Worm (Caenorhabditis elegans) whole organism, L4 larva: ENCODE data around the gene F55D10.4.

Experiments used
- F26F4.8 ChIP-seq: fragments of 200-800 bp; sonication (Bioruptor generic); conservative IDR thresholded peaks from 2 replicates; pipeline ENCODE4 v1.3.6; 2022; ENCODE audit warnings: missing genetic modification characterization, missing compliant biosample characterization
- F37D6.2 ChIP-seq: sonication (generic microtip); optimal IDR thresholded peaks from 2 replicates; lab custom pipeline; 2016; ENCODE audit warnings: mild to moderate bottlenecking, missing genetic modification characterization, missing compliant biosample characterization
- R02D3.7 ChIP-seq: fragments of 150-350 bp; sonication (generic microtip); optimal IDR thresholded peaks from 3 replicates; lab custom pipeline; 2014; ENCODE audit warnings: missing biosample characterization, missing genetic modification characterization
- T20F7.1 ChIP-seq: fragments of 200-800 bp; sonication (Bioruptor generic); optimal IDR thresholded peaks from 2 replicates; lab custom pipeline; 2018; ENCODE audit warnings: mild to moderate bottlenecking, missing genetic modification characterization, missing compliant biosample characterization
- ZK337.2 ChIP-seq: fragments of 200-800 bp; sonication (Bioruptor generic); IDR thresholded peaks from 2 replicates; pipeline ENCODE4 v1.3.6; 2022; ENCODE audit warnings: missing genetic modification reagents, missing genetic modification characterization, missing compliant biosample characterization
- aha-1 ChIP-seq: fragments of 150-350 bp; peaks from one replicate; lab custom pipeline; 2014; ENCODE audit warnings: missing biosample characterization, missing genetic modification characterization
- ama-1 ChIP-seq: fragments of 150-350 bp; optimal IDR thresholded peaks from 2 replicates; lab custom pipeline; 2014; ENCODE audit warnings: inconsistent platforms, mixed read lengths
- arid-1 ChIP-seq: fragments of 200-800 bp; sonication (Bioruptor generic); conservative IDR thresholded peaks from 2 replicates; pipeline ENCODE4 v1.3.6; 2022; ENCODE audit warnings: missing genetic modification reagents, missing genetic modification characterization, missing compliant biosample characterization
- attf-4 ChIP-seq: sonication (generic microtip); optimal IDR thresholded peaks from 3 replicates; lab custom pipeline; 2017; ENCODE audit warnings: missing biosample characterization, missing genetic modification characterization
- ctbp-1 ChIP-seq: fragments of 200-800 bp; sonication (Bioruptor generic); IDR thresholded peaks from 2 replicates; pipeline ENCODE4 v1.3.6; 2022; ENCODE audit warnings: missing genetic modification reagents, missing genetic modification characterization, missing compliant biosample characterization
- daf-16 ChIP-seq, 3 experiments: sonication (generic microtip); optimal IDR thresholded peaks; 2 replicates each; lab custom pipeline; 2016 to 2017; ENCODE audit warnings: missing genetic modification characterization in 3 of 3, missing genetic modification reagents in 3 of 3, mild to moderate bottlenecking in 2 of 3, missing compliant biosample characterization in 2 of 3, missing biosample characterization in 1 of 3, moderate library complexity in 1 of 3
- daf-8 ChIP-seq: fragments of 200-800 bp; sonication (Bioruptor generic); IDR thresholded peaks from 2 replicates; pipeline ENCODE4 v1.3.6; 2022; ENCODE audit warnings: missing genetic modification characterization, missing compliant biosample characterization
- dmd-6 ChIP-seq: fragments of 200-800 bp; sonication (Bioruptor generic); IDR thresholded peaks from 2 replicates; pipeline ENCODE4 v1.3.6; 2022; ENCODE audit warnings: missing genetic modification reagents, missing genetic modification characterization, missing compliant biosample characterization
- dmd-8 ChIP-seq: fragments of 200-800 bp; sonication (Bioruptor generic); IDR thresholded peaks from 2 replicates; pipeline ENCODE4 v1.3.6; 2022; ENCODE audit warnings: missing genetic modification characterization, missing compliant biosample characterization
- dmd-9 ChIP-seq: fragments of 200-800 bp; sonication (Bioruptor generic); IDR thresholded peaks from 2 replicates; pipeline ENCODE4 v1.3.6; 2022; ENCODE audit warnings: missing genetic modification reagents, missing genetic modification characterization, missing compliant biosample characterization
- dve-1 ChIP-seq: sonication (generic microtip); optimal IDR thresholded peaks from 2 replicates; lab custom pipeline; 2017; ENCODE audit warnings: antibody characterized with exemption, mild to moderate bottlenecking, missing genetic modification characterization, missing compliant biosample characterization; ENCODE audit not compliant: insufficient read depth
- gei-8 ChIP-seq: fragments of 200-800 bp; sonication (Bioruptor generic); optimal IDR thresholded peaks from 2 replicates; lab custom pipeline; 2018; ENCODE audit warnings: mild to moderate bottlenecking, missing genetic modification characterization, missing compliant biosample characterization
- hlh-11 ChIP-seq: fragments of 200-800 bp; sonication (Bioruptor generic); optimal IDR thresholded peaks from 2 replicates; lab custom pipeline; 2018; ENCODE audit warnings: mild to moderate bottlenecking, missing genetic modification characterization, missing compliant biosample characterization
- hlh-30 ChIP-seq: sonication (generic microtip); optimal IDR thresholded peaks from 2 replicates; lab custom pipeline; 2017; ENCODE audit warnings: antibody characterized with exemption, mild to moderate bottlenecking, missing genetic modification characterization, missing compliant biosample characterization; ENCODE audit not compliant: insufficient read depth
- lim-7 ChIP-seq: fragments of 200-800 bp; sonication (Bioruptor generic); IDR thresholded peaks from 2 replicates; pipeline ENCODE4 v1.3.6; 2022; ENCODE audit warnings: missing genetic modification characterization, missing compliant biosample characterization
- lin-15B ChIP-seq: fragments of 150-350 bp; sonication (generic microtip); optimal IDR thresholded peaks from 3 replicates; lab custom pipeline; 2014; ENCODE audit warnings: missing biosample characterization, missing genetic modification characterization
- lin-38 ChIP-seq: fragments of 200-800 bp; sonication (Bioruptor generic); IDR thresholded peaks from 2 replicates; pipeline ENCODE4 v1.3.6; 2022; ENCODE audit warnings: missing genetic modification reagents, missing genetic modification characterization, missing compliant biosample characterization
- lir-3 ChIP-seq: sonication (generic microtip); optimal IDR thresholded peaks from 2 replicates; lab custom pipeline; 2016; ENCODE audit warnings: mild to moderate bottlenecking, missing genetic modification characterization, missing compliant biosample characterization
- madf-5 ChIP-seq, 2 experiments: fragments of 200-800 bp; sonication (Bioruptor generic); IDR thresholded peaks; 2 replicates each; pipeline ENCODE4 v1.3.6; 2022; ENCODE audit warnings: missing compliant biosample characterization in 2 of 2, missing genetic modification characterization in 2 of 2
- madf-9 ChIP-seq: fragments of 200-800 bp; sonication (Bioruptor generic); conservative IDR thresholded peaks from 2 replicates; pipeline ENCODE4 v1.3.6; 2022; ENCODE audit warnings: missing genetic modification reagents, missing genetic modification characterization, missing compliant biosample characterization
- mdl-1 ChIP-seq, 2 experiments: fragments of 150-350 bp in 1 of 2; sonication (generic microtip) in 1 of 2; optimal IDR thresholded peaks; 2 replicates each; lab custom pipeline; 2014 to 2017; ENCODE audit warnings: missing biosample characterization in 2 of 2, missing genetic modification characterization in 2 of 2
- mep-1 ChIP-seq: fragments of 150-350 bp; sonication (generic microtip); optimal IDR thresholded peaks from 3 replicates; lab custom pipeline; 2014; ENCODE audit warnings: missing biosample characterization, missing genetic modification characterization
- mes-2 ChIP-seq: sonication (generic microtip); optimal IDR thresholded peaks from 2 replicates; lab custom pipeline; 2016; ENCODE audit warnings: missing genotype, mild to moderate bottlenecking, missing genetic modification characterization, missing compliant biosample characterization; ENCODE audit not compliant: poor library complexity, severe bottlenecking
- nhr-102 ChIP-seq: sonication (generic microtip); optimal IDR thresholded peaks from 2 replicates; lab custom pipeline; 2016; ENCODE audit warnings: mild to moderate bottlenecking, missing genetic modification characterization, moderate library complexity, missing compliant biosample characterization
- nhr-28 ChIP-seq: fragments of 150-350 bp; optimal IDR thresholded peaks from 2 replicates; lab custom pipeline; 2014; ENCODE audit warnings: missing biosample characterization, missing genetic modification characterization
- nhr-77 ChIP-seq: fragments of 150-350 bp; optimal IDR thresholded peaks from 2 replicates; lab custom pipeline; 2014; ENCODE audit warnings: missing biosample characterization, missing genetic modification characterization
- php-3 ChIP-seq: fragments of 200-800 bp; sonication (Bioruptor generic); IDR thresholded peaks from 2 replicates; pipeline ENCODE4 v1.3.6; 2022; ENCODE audit warnings: missing genetic modification reagents, missing genetic modification characterization, missing compliant biosample characterization
- pqm-1 ChIP-seq: sonication (generic microtip); optimal IDR thresholded peaks from 2 replicates; lab custom pipeline; 2017; ENCODE audit warnings: missing biosample characterization, missing genetic modification characterization
- snpc-1.2 ChIP-seq: fragments of 200-800 bp; sonication (Bioruptor generic); IDR thresholded peaks from 2 replicates; pipeline ENCODE4 v1.3.6; 2022; ENCODE audit warnings: missing genetic modification reagents, missing genetic modification characterization, missing compliant biosample characterization
- snpc-4 ChIP-seq: fragments of 150-350 bp; optimal IDR thresholded peaks from 2 replicates; lab custom pipeline; 2014; ENCODE audit warnings: missing biosample characterization, missing genetic modification characterization
- spr-1 ChIP-seq: sonication (generic microtip); optimal IDR thresholded peaks from 2 replicates; lab custom pipeline; 2016; ENCODE audit warnings: mild to moderate bottlenecking, missing genetic modification characterization, missing compliant biosample characterization
- tra-1 ChIP-seq: fragments of 200-800 bp; sonication (Bioruptor generic); IDR thresholded peaks from 2 replicates; pipeline ENCODE4 v1.3.6; 2022; ENCODE audit warnings: missing genetic modification reagents, missing genetic modification characterization, missing compliant biosample characterization
- unc-39 ChIP-seq: sonication (generic microtip); optimal IDR thresholded peaks from 2 replicates; lab custom pipeline; 2017; ENCODE audit warnings: missing biosample characterization, missing genetic modification characterization
- unc-62 ChIP-seq, 3 experiments: fragments of 150-350 bp in 1 of 3; sonication (generic microtip); optimal IDR thresholded peaks in 2 of 3; peaks in 1 of 3; 1 replicate in 1 of 3; 2 replicates in 2 of 3; lab custom pipeline; 2014 to 2017; ENCODE audit warnings: missing biosample characterization in 3 of 3, missing genetic modification characterization in 3 of 3, missing genetic modification reagents in 3 of 3, missing genotype in 1 of 3
- vab-7 ChIP-seq: fragments of 200-800 bp; sonication (Bioruptor generic); IDR thresholded peaks from 2 replicates; pipeline ENCODE4 v1.3.6; 2022; ENCODE audit warnings: missing genetic modification reagents, missing genetic modification characterization, missing compliant biosample characterization
- zag-1 ChIP-seq: fragments of 150-350 bp; optimal IDR thresholded peaks from 2 replicates; lab custom pipeline; 2014; ENCODE audit warnings: missing biosample characterization, missing genetic modification characterization
- zfp-3 ChIP-seq: fragments of 200-800 bp; sonication (Bioruptor generic); conservative IDR thresholded peaks from 2 replicates; pipeline ENCODE4 v1.3.6; 2022; ENCODE audit warnings: missing genetic modification reagents, missing genetic modification characterization, missing compliant biosample characterization

Gene F55D10.4

DNA sequence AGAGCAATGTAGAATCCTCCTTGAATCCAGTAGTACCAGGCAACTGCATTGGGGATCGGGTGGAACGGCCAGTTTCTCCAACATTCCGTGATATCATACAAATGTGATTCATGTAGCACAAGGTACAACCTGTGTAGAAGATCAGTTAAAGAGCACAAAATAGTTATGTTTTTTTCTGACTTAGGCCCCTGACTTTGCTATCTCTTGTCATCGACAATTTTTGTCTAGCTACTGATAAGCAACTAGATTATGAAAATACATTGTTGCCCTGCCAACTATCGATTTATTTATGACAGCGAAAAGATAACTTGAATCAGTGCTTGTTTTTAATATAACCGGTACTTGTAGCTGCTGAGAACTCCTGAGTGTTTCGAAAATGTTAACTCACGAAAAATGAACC lies 22.2 kb downstream of the F55D10.4 start:
- TF ChIP-seq gei-8 (GFP tag; lab: Kevin White, UChicago), result no peak
- peak; percentile 3 for TF ChIP-seq hlh-30
- TF ChIP-seq madf-9 (GFP tag; lab: Robert Waterston, UW), result no peak
- no peak for TF ChIP-seq dmd-9
- TF ChIP-seq ctbp-1, result no peak
- TF ChIP-seq T20F7.1 (GFP tag; lab: Kevin White, UChicago), result peak; percentile 20
- peak; percentile 67 for TF ChIP-seq pqm-1 (tag; lab: Kevin White, UChicago)
- no peak for TF ChIP-seq spr-1 (tag; lab: Kevin White, UChicago)
- TF ChIP-seq mes-2 (tag; lab: Kevin White, UChicago), result peak; percentile 14
- no peak for TF ChIP-seq daf-16 (GFP tag; optimal IDR thresholded peaks at IDR 0.05; lab: Kevin White, UChicago)
- peak; percentile 89 for TF ChIP-seq daf-16 (tag; optimal IDR thresholded peaks at IDR 0.05; lab: Kevin White, UChicago)
- TF ChIP-seq php-3 (GFP tag; lab: Robert Waterston, UW), result 0 out of 2 replicates have a peak, but pooled peaks have one; percentile 37
- TF ChIP-seq F26F4.8 (GFP tag; lab: Robert Waterston, UW), result no peak
- TF ChIP-seq mdl-1 (tag; optimal IDR thresholded peaks at IDR 0.05; lab: Kevin White, UChicago), result peak in 1 of 2 experiments; percentile 15
- no peak for TF ChIP-seq snpc-1.2 (GFP tag; lab: Robert Waterston, UW)
- no peak for TF ChIP-seq snpc-4
- peak; percentile 71 for TF ChIP-seq nhr-28 (tag; lab: Kevin White, UChicago)
- no peak for TF ChIP-seq daf-8
- TF ChIP-seq dve-1 (tag; lab: Kevin White, UChicago), result peak; percentile 79
- peak; percentile 66 for TF ChIP-seq dmd-6 (GFP tag; lab: Robert Waterston, UW)
- peak; percentile 17 for TF ChIP-seq aha-1 (tag; lab: Kevin White, UChicago)
- TF ChIP-seq lir-3, result no peak
- no peak for TF ChIP-seq lin-15B (tag; lab: Kevin White, UChicago)
- peak; percentile 80 for TF ChIP-seq hlh-11 (tag; lab: Kevin White, UChicago)
- TF ChIP-seq nhr-102 (tag; lab: Kevin White, UChicago), result peak; percentile 47
- 0 out of 4 replicates have a peak, but pooled peaks of 1 of the 2 experiments have one; percentile 39 for TF ChIP-seq madf-5 (GFP tag; IDR thresholded peaks at IDR 0.05; lab: Robert Waterston, UW)
- TF ChIP-seq tra-1 (GFP tag; lab: Robert Waterston, UW), result 0 out of 2 replicates have a peak, but pooled peaks have one; percentile 44
- peak; percentile 39 for TF ChIP-seq nhr-77 (tag; lab: Kevin White, UChicago)
- TF ChIP-seq, all 104 proteins: peak for 16

DNA sequence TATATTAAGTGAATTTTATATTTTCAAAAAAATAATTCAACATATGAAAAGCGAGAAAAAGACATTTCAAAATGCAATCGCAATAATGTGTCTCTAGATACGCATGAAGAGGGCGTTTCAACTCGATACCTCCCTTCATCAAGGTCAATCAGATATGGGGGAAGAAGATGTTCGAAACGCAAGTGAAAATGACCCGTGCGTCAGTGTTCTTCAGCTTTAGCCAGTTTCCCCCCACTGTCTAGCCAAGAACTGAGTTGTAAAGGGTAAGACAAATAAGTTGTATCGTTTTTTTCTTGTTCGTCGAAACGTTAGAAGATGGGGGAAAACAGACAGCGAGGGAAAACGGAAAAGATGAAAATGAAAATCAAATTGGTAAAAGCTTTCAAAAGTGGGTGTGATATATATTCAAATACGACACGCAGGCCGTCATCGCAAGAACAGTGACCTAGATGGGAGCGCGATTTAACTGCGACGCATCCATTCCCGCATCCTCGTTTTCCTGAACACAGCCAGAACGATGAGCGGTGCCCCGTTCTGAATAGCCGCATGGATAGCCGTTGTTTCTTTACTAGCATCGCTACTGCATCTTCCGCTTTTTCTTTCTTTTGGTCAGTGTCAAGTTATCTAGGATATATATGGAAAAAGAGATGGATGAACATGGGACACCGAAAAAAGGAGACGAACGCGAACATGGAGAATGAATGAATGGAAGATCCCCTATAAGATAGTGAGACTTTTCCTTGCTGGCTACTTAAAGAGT lies 25.7 kb downstream of the F55D10.4 start:
- TF ChIP-seq arid-1 (GFP tag; lab: Robert Waterston, UW), result no peak
- no peak for TF ChIP-seq mep-1 (tag; lab: Kevin White, UChicago)
- TF ChIP-seq ZK337.2, result no peak
- TF ChIP-seq lin-38 (GFP tag; lab: Robert Waterston, UW), result no peak
- no peak for TF ChIP-seq vab-7
- TF ChIP-seq T20F7.1 (GFP tag; lab: Kevin White, UChicago), result no peak
- no peak for TF ChIP-seq gei-8 (GFP tag; lab: Kevin White, UChicago)
- TF ChIP-seq attf-4, result no peak
- no peak for TF ChIP-seq lir-3
- no peak for TF ChIP-seq lim-7 (GFP tag; lab: Robert Waterston, UW)
- no peak for TF ChIP-seq lin-15B (tag; lab: Kevin White, UChicago)
- TF ChIP-seq mes-2 (tag; lab: Kevin White, UChicago), result no peak

DNA sequence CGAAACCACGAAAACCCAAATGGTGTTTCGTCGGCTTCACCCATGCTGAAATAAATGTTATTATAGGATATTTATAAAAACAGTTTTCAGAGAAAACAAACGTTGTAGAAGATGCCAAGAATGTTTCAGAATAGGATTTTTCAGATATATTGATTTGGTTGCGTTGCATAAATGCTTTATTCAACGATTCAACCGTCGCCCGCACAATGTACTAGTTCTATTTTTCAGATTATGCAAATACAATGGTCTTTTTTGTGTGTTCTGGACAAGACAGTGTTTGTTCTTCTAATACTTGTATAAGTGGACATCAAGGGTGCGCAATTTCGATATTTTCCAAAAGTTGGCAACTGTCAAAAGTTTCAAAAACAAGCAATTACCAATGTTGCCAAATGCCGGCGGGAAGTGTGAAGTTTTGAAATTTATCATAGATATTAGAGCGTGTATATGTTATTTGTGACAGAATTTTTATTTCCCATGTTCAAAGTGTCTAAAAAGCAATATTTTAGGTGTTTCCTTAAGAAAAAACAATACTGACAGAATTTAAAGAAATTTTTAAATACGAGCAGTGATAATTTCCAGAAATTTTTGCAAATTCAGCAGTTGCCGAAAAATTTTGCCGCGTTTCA lies 29.2 kb downstream of the F55D10.4 start, which contains the start of gene K02G10.5:
Gene K02G10.5, minus strand, starts transcription at position 51 of the 626 bp plus-strand sequence.
- TF ChIP-seq F37D6.2 (tag; lab: Kevin White, UChicago) (no peak), ama-1 (lab: Kevin White, UChicago) (no peak), zag-1 (no peak), pqm-1 (tag; lab: Kevin White, UChicago) (no peak), dmd-6 (GFP tag; lab: Robert Waterston, UW) (no peak), madf-9 (GFP tag; lab: Robert Waterston, UW) (no peak), lir-3 (no peak), unc-62 (GFP tag; optimal IDR thresholded peaks at IDR 0.05 in 1 of 2; lab: Kevin White, UChicago) (peak in 1 of 2 experiments; percentile 79), unc-62 (tag; optimal IDR thresholded peaks at IDR 0.05; lab: Kevin White, UChicago) (no peak), dmd-8 (GFP tag; lab: Robert Waterston, UW) (no peak), R02D3.7 (tag; lab: Kevin White, UChicago) (no peak), aha-1 (tag; lab: Kevin White, UChicago) (peak; percentile 62), zfp-3 (GFP tag; lab: Robert Waterston, UW) (no peak), unc-39 (no peak)
